Fruit fly (Drosophila melanogaster) whole organism, embryonic: ENCODE results near the gene PIG-Q.

Source experiments
- Awh ChIP-seq: fragments of 200-800 bp; sonication (Bioruptor generic); IDR thresholded peaks from 2 replicates; pipeline ENCODE4, ENCODE4 v1.3.6; 2022; ENCODE audit warnings: missing biosample characterization, missing genetic modification characterization
- BEAF-32 ChIP-seq: fragments of 200-800 bp; sonication (Bioruptor generic); optimal IDR thresholded peaks from 3 replicates; lab custom pipeline; 2017; ENCODE audit warnings: missing biosample characterization, missing genetic modification characterization, mild to moderate bottlenecking, moderate library complexity, missing genetic modification reagents
- CG10959 ChIP-seq: fragments of 200-800 bp; sonication (Bioruptor generic); IDR thresholded peaks from 2 replicates; pipeline ENCODE4 v1.3.6; 2022; ENCODE audit warnings: missing biosample characterization, missing genetic modification characterization
- CG10979 ChIP-seq: fragments of 200-800 bp; sonication (Bioruptor generic); optimal IDR thresholded peaks from 2 replicates; lab custom pipeline; 2018; ENCODE audit warnings: missing biosample characterization, mild to moderate bottlenecking, missing genetic modification characterization, moderate library complexity
- CG11504 ChIP-seq: fragments of 200-800 bp; sonication (Bioruptor generic); optimal IDR thresholded peaks from 3 replicates; lab custom pipeline; 2019; ENCODE audit warnings: missing biosample characterization, mild to moderate bottlenecking, missing genetic modification characterization, moderate library complexity
- CG14860 ChIP-seq: fragments of 200-800 bp; sonication (Bioruptor generic); IDR thresholded peaks from 3 replicates; pipeline ENCODE4 v1.3.6; 2022; ENCODE audit warnings: missing biosample characterization, missing genetic modification characterization; ENCODE audit not compliant: partially characterized antibody
- CG1647 ChIP-seq: fragments of 200-800 bp; sonication (Bioruptor generic); optimal IDR thresholded peaks from 3 replicates; lab custom pipeline; 2016; ENCODE audit warnings: missing biosample characterization, missing genetic modification characterization
- CG17359 ChIP-seq: fragments of 200-800 bp; sonication (Bioruptor generic); optimal IDR thresholded peaks from 3 replicates; lab custom pipeline; 2018; ENCODE audit warnings: missing biosample characterization, mild to moderate bottlenecking, missing genetic modification characterization, moderate library complexity
- CG2120 ChIP-seq: fragments of 200-800 bp; sonication (Bioruptor generic); optimal IDR thresholded peaks from 3 replicates; lab custom pipeline; 2016; ENCODE audit warnings: missing biosample characterization, missing genetic modification characterization
- CG2678 ChIP-seq: fragments of 200-800 bp; sonication (Bioruptor generic); optimal IDR thresholded peaks from 3 replicates; lab custom pipeline; 2019; ENCODE audit warnings: missing biosample characterization, mild to moderate bottlenecking, missing genetic modification characterization, moderate library complexity
- CG3995 ChIP-seq: fragments of 200-800 bp; sonication (Bioruptor generic); optimal IDR thresholded peaks from 3 replicates; lab custom pipeline; 2016; ENCODE audit warnings: missing biosample characterization, missing genetic modification characterization
- CG4282 ChIP-seq: fragments of 200-800 bp; sonication (Bioruptor generic); optimal IDR thresholded peaks from 2 replicates; lab custom pipeline; 2016; ENCODE audit warnings: missing biosample characterization, missing genetic modification characterization
- CG6683 ChIP-seq: fragments of 200-800 bp; sonication (Bioruptor generic); optimal IDR thresholded peaks from 2 replicates; lab custom pipeline; 2017; ENCODE audit warnings: missing biosample characterization, mild to moderate bottlenecking, missing genetic modification characterization, missing genetic modification reagents
- CG6765 ChIP-seq: fragments of 200-800 bp; sonication (Bioruptor generic); optimal IDR thresholded peaks from 3 replicates; lab custom pipeline; 2017; ENCODE audit warnings: missing biosample characterization, mild to moderate bottlenecking, missing genetic modification characterization
- CG7357 ChIP-seq: fragments of 200-800 bp; sonication (Bioruptor generic); IDR thresholded peaks from 3 replicates; pipeline ENCODE4 v1.3.6; 2022; ENCODE audit warnings: missing biosample characterization, missing genetic modification characterization
- CG7372 ChIP-seq: fragments of 200-800 bp; sonication (Bioruptor generic); IDR thresholded peaks from 2 replicates; pipeline ENCODE4 v1.3.6; 2022; ENCODE audit warnings: missing biosample characterization, missing genetic modification characterization
- CG8765 ChIP-seq: fragments of 200-800 bp; sonication (Bioruptor generic); IDR thresholded peaks from 2 replicates; pipeline ENCODE4 v1.3.6; 2022; ENCODE audit warnings: missing biosample characterization, missing genetic modification characterization
- CG9727 ChIP-seq: fragments of 200-800 bp; sonication (Bioruptor generic); optimal IDR thresholded peaks from 3 replicates; lab custom pipeline; 2017; ENCODE audit warnings: missing biosample characterization, mild to moderate bottlenecking, missing genetic modification characterization
- ERR ChIP-seq: fragments of 200-800 bp; sonication (Bioruptor generic); optimal IDR thresholded peaks from 2 replicates; lab custom pipeline; 2016; ENCODE audit warnings: missing biosample characterization, missing genetic modification characterization
- HHEX ChIP-seq: fragments of 200-800 bp; sonication (Bioruptor generic); optimal IDR thresholded peaks from 3 replicates; lab custom pipeline; 2017; ENCODE audit warnings: missing biosample characterization, mild to moderate bottlenecking, missing genetic modification characterization, missing genetic modification reagents
- HLHmδ ChIP-seq: fragments of 200-800 bp; sonication (Bioruptor generic); optimal IDR thresholded peaks from 2 replicates; lab custom pipeline; 2018; ENCODE audit warnings: missing biosample characterization, mild to moderate bottlenecking, missing genetic modification characterization, moderate library complexity
- Hand ChIP-seq: fragments of 200-800 bp; sonication (Bioruptor generic); optimal IDR thresholded peaks from 2 replicates; lab custom pipeline; 2017; ENCODE audit warnings: mild to moderate bottlenecking, missing biosample characterization, missing genetic modification reagents, missing genetic modification characterization
- Hr51 ChIP-seq, 2 experiments: fragments of 200-800 bp; sonication (Bioruptor generic); optimal IDR thresholded peaks; 2 replicates in 1 of 2; 3 replicates in 1 of 2; lab custom pipeline; 2016 to 2018; ENCODE audit warnings: missing biosample characterization in 2 of 2, missing genetic modification characterization in 2 of 2, mild to moderate bottlenecking in 1 of 2, moderate library complexity in 1 of 2
- Jarid2 ChIP-seq: fragments of 200-800 bp; sonication (Bioruptor generic); optimal IDR thresholded peaks from 3 replicates; lab custom pipeline; 2017; ENCODE audit warnings: mild to moderate bottlenecking, missing biosample characterization, missing genetic modification reagents, missing genetic modification characterization
- Mes4 ChIP-seq: fragments of 200-800 bp; sonication (Bioruptor generic); optimal IDR thresholded peaks from 2 replicates; lab custom pipeline; 2016; ENCODE audit warnings: missing biosample characterization, missing genetic modification characterization
- NC2β ChIP-seq: fragments of 200-800 bp; sonication (Bioruptor generic); optimal IDR thresholded peaks from 2 replicates; lab custom pipeline; 2016; ENCODE audit warnings: missing biosample characterization, missing genetic modification characterization
- PHDP ChIP-seq: fragments of 200-800 bp; sonication (Bioruptor generic); optimal IDR thresholded peaks from 3 replicates; lab custom pipeline; 2018; ENCODE audit warnings: missing biosample characterization, mild to moderate bottlenecking, missing genetic modification characterization, moderate library complexity
- Side ChIP-seq: fragments of 200-800 bp; sonication (Bioruptor generic); optimal IDR thresholded peaks from 2 replicates; lab custom pipeline; 2016; ENCODE audit warnings: missing biosample characterization, missing genetic modification characterization
- Six4 ChIP-seq: fragments of 200-800 bp; sonication (Bioruptor generic); optimal IDR thresholded peaks from 2 replicates; lab custom pipeline; 2016; ENCODE audit warnings: missing biosample characterization, missing genetic modification characterization
- Ssrp ChIP-seq: fragments of 200-800 bp; sonication (Bioruptor generic); optimal IDR thresholded peaks from 2 replicates; lab custom pipeline; 2018; ENCODE audit warnings: missing biosample characterization, mild to moderate bottlenecking, missing genetic modification characterization, moderate library complexity
- Trl ChIP-seq, 3 experiments: fragments of >200 bp in 2 of 3; fragments of 200-800 bp in 1 of 3; sonication (Bioruptor generic) in 1 of 3; optimal IDR thresholded peaks; 2 replicates in 1 of 3; 3 replicates in 2 of 3; lab custom pipeline; 2016 to 2017; ENCODE audit warnings: missing biosample characterization in 1 of 3, missing genetic modification characterization in 1 of 3
- Xrp1 ChIP-seq: fragments of 200-800 bp; sonication (Bioruptor generic); IDR thresholded peaks from 2 replicates; pipeline ENCODE4 v1.3.6; 2022; ENCODE audit warnings: missing biosample characterization, missing genetic modification characterization
- ab ChIP-seq: fragments of 200-800 bp; sonication (Bioruptor generic); optimal IDR thresholded peaks from 2 replicates; lab custom pipeline; 2016; ENCODE audit warnings: missing biosample characterization, missing genetic modification characterization
- al ChIP-seq: fragments of 200-800 bp; sonication (Bioruptor generic); IDR thresholded peaks from 2 replicates; pipeline ENCODE4 v1.3.6; 2022; ENCODE audit warnings: missing biosample characterization, missing genetic modification characterization
- eyg ChIP-seq: fragments of 200-800 bp; sonication (Bioruptor generic); optimal IDR thresholded peaks from 3 replicates; lab custom pipeline; 2016; ENCODE audit warnings: missing biosample characterization, missing genetic modification characterization
- hbn ChIP-seq: fragments of 200-800 bp; sonication (Bioruptor generic); IDR thresholded peaks from 2 replicates; pipeline ENCODE4 v1.3.6; 2022; ENCODE audit warnings: missing biosample characterization, missing genetic modification characterization; ENCODE audit not compliant: partially characterized antibody
- hth ChIP-seq: fragments of >200 bp; optimal IDR thresholded peaks from 2 replicates; lab custom pipeline; 2017; ENCODE audit warnings: inconsistent platforms
- ind ChIP-seq: fragments of 200-800 bp; sonication (Bioruptor generic); optimal IDR thresholded peaks from 3 replicates; lab custom pipeline; 2016; ENCODE audit warnings: missing biosample characterization, missing genetic modification characterization
- insv ChIP-seq, 2 experiments: fragments of 200-800 bp; sonication (Bioruptor generic); optimal IDR thresholded peaks; 3 replicates each; lab custom pipeline; 2016 to 2018; ENCODE audit warnings: missing biosample characterization in 2 of 2, missing genetic modification characterization in 2 of 2
- pho ChIP-seq: fragments of 200-800 bp; sonication (Bioruptor generic); optimal IDR thresholded peaks from 2 replicates; lab custom pipeline; 2016; ENCODE audit warnings: missing biosample characterization, missing genetic modification characterization
- prd ChIP-seq, 3 experiments: fragments of >200 bp in 2 of 3; fragments of 200-800 bp in 1 of 3; sonication (Bioruptor generic) in 1 of 3; optimal IDR thresholded peaks in 2 of 3; IDR thresholded peaks in 1 of 3; 2 replicates in 2 of 3; 3 replicates in 1 of 3; pipeline versions ENCODE4 v1.3.6 to Lab custom; 2017 to 2022; ENCODE audit warnings: missing biosample characterization in 1 of 3, missing genetic modification characterization in 1 of 3
- pros ChIP-seq: fragments of 200-800 bp; sonication (Bioruptor generic); optimal IDR thresholded peaks from 3 replicates; lab custom pipeline; 2019; ENCODE audit warnings: missing biosample characterization, mild to moderate bottlenecking, missing genetic modification characterization, moderate library complexity
- psq ChIP-seq: fragments of 200-800 bp; sonication (Bioruptor generic); optimal IDR thresholded peaks from 2 replicates; lab custom pipeline; 2017; ENCODE audit warnings: missing biosample characterization, missing genetic modification characterization
- salm ChIP-seq: fragments of 200-800 bp; sonication (Bioruptor generic); optimal IDR thresholded peaks from 2 replicates; lab custom pipeline; 2018; ENCODE audit warnings: missing biosample characterization, mild to moderate bottlenecking, missing genetic modification characterization
- sc ChIP-seq, 3 experiments: fragments of >200 bp in 2 of 3; fragments of 200-800 bp in 1 of 3; sonication (Bioruptor generic) in 1 of 3; optimal IDR thresholded peaks; 2 replicates in 2 of 3; 3 replicates in 1 of 3; lab custom pipeline; 2017; ENCODE audit warnings: mild to moderate bottlenecking in 1 of 3, missing biosample characterization in 1 of 3, missing genetic modification characterization in 1 of 3, missing genetic modification reagents in 1 of 3
- sd ChIP-seq: fragments of 200-800 bp; sonication (Bioruptor generic); optimal IDR thresholded peaks from 3 replicates; lab custom pipeline; 2018; ENCODE audit warnings: missing biosample characterization, mild to moderate bottlenecking, missing genetic modification characterization, moderate library complexity
- slp2 ChIP-seq: fragments of 200-800 bp; sonication (Bioruptor generic); optimal IDR thresholded peaks from 2 replicates; lab custom pipeline; 2016; ENCODE audit warnings: missing biosample characterization, missing genetic modification characterization
- sqz ChIP-seq: fragments of 200-800 bp; sonication (Bioruptor generic); optimal IDR thresholded peaks from 3 replicates; lab custom pipeline; 2018; ENCODE audit warnings: missing biosample characterization, mild to moderate bottlenecking, missing genetic modification characterization

Gene PIG-Q

DNA sequence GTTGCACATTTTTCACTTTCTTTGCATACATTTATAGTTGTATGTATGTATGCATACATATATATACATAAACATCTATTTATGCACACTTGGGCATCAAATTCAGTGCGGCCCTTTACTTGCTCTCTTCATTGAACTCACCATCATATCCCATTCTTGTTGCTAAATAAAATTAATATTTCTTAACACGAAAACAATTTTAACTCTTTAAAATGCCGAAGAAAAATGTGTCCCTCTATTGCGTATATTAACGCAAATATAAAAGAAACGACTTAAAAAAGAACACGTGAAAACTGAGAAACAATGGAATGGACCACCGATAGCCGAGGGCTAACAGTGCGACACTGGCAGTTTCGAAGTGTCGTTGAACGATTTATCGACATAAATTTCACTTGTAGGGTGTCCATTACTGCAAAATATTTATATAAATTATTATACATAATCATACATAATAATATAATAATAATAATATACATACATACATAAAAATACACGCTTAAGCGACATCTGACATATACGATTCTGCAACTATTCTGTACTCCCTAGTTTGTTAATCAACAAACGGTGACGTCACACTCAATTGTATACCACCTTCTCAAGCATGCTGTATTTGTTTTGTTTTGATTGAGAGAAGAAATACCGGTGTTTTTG is at the start of gene PIG-Q, which contains the start of gene U2af50:
PIG-Q (plus strand) TSS at position 474 of the 651 bp plus-strand sequence.
U2af50 (minus strand) TSS at position 370 of the 651 bp plus-strand sequence.
- TF ChIP-seq Mes4 (GFP tag; lab: Kevin White, UChicago): peak; percentile 16
- peak; percentile 18 for TF ChIP-seq pros (GFP tag; lab: Kevin White, UChicago)
- no peak for TF ChIP-seq Jarid2 (GFP tag; lab: Kevin White, UChicago)
- peak; percentile 91 for TF ChIP-seq HHEX (GFP tag; lab: Kevin White, UChicago)
- peak; percentile 79 for TF ChIP-seq CG2120 (GFP tag; lab: Kevin White, UChicago)
- TF ChIP-seq slp2 (GFP tag; lab: Kevin White, UChicago): peak; percentile 47
- no peak for TF ChIP-seq prd (optimal IDR thresholded peaks at IDR 0.05; lab: Kevin White, UChicago)
- peak; percentile 96 for TF ChIP-seq prd (GFP tag; IDR thresholded peaks at IDR 0.05; lab: Robert Waterston, UW)
- TF ChIP-seq Trl (optimal IDR thresholded peaks at IDR 0.05; lab: Kevin White, UChicago): no peak
- TF ChIP-seq Trl (GFP tag; optimal IDR thresholded peaks at IDR 0.05; lab: Kevin White, UChicago): peak; percentile 51
- peak; percentile 23 for TF ChIP-seq Side (GFP tag; lab: Kevin White, UChicago)
- peak; percentile 87 for TF ChIP-seq CG10959 (GFP tag; lab: Robert Waterston, UW)
- TF ChIP-seq sd (tag; lab: Kevin White, UChicago): peak; percentile 87
- TF ChIP-seq CG6765 (GFP tag; lab: Kevin White, UChicago): peak; percentile 83
- peak; percentile 93 for TF ChIP-seq ind (GFP tag; lab: Kevin White, UChicago)
- peak; percentile 91 for TF ChIP-seq CG7372
- no peak for TF ChIP-seq CG14860 (GFP tag; lab: Robert Waterston, UW)
- TF ChIP-seq HLHmδ (GFP tag; lab: Kevin White, UChicago): no peak
- peak; percentile 95 for TF ChIP-seq Xrp1 (GFP tag; lab: Robert Waterston, UW)
- peak; percentile 93 for TF ChIP-seq CG9727
- peak; percentile 63 for TF ChIP-seq BEAF-32
- TF ChIP-seq CG2678 (tag; lab: Kevin White, UChicago): peak; percentile 95
- TF ChIP-seq Hand (GFP tag; lab: Kevin White, UChicago): peak; percentile 81
- TF ChIP-seq CG3995 (GFP tag; lab: Kevin White, UChicago): peak; percentile 14
- no peak for TF ChIP-seq hbn (GFP tag; lab: Robert Waterston, UW)
- peak; percentile 54 for TF ChIP-seq pho
- peak; percentile 89 for TF ChIP-seq Six4 (GFP tag; lab: Kevin White, UChicago)
- TF ChIP-seq CG7357 (GFP tag; lab: Robert Waterston, UW): peak; percentile 85
- no peak for TF ChIP-seq ERR
- TF ChIP-seq salm (tag; lab: Kevin White, UChicago): peak; percentile 90
- peak; percentile 95 for TF ChIP-seq PHDP (tag; lab: Kevin White, UChicago)
- TF ChIP-seq hth (lab: Kevin White, UChicago): no peak
- TF ChIP-seq Ssrp (tag; lab: Kevin White, UChicago): peak; percentile 94
- TF ChIP-seq NC2β (GFP tag; lab: Kevin White, UChicago): peak; percentile 36
- TF ChIP-seq eyg (GFP tag; lab: Kevin White, UChicago): peak; percentile 16
- TF ChIP-seq Awh (GFP tag; lab: Robert Waterston, UW): no peak; the same call in 1 of the 2 replicates
- TF ChIP-seq CG6683 (GFP tag; lab: Kevin White, UChicago): peak; percentile 74
- peak; percentile 45 to 94 for TF ChIP-seq Hr51 (GFP tag; optimal IDR thresholded peaks at IDR 0.05; lab: Kevin White, UChicago)
- peak; percentile 91; the same call in 1 of the 2 replicates for TF ChIP-seq al (GFP tag; lab: Robert Waterston, UW)
- TF ChIP-seq CG4282 (GFP tag; lab: Kevin White, UChicago): no peak
- TF ChIP-seq CG10979 (tag; lab: Kevin White, UChicago): peak; percentile 92
- TF ChIP-seq sc (optimal IDR thresholded peaks at IDR 0.05; lab: Kevin White, UChicago): no peak
- TF ChIP-seq sc (GFP tag; optimal IDR thresholded peaks at IDR 0.05; lab: Kevin White, UChicago): peak; percentile 88
- TF ChIP-seq CG1647 (GFP tag; lab: Kevin White, UChicago): peak; percentile 43
- peak; percentile 93 for TF ChIP-seq CG17359 (tag; lab: Kevin White, UChicago)
- peak in 1 of 2 experiments; percentile 63 for TF ChIP-seq insv (GFP tag; optimal IDR thresholded peaks at IDR 0.05; lab: Kevin White, UChicago)
- peak; percentile 78 for TF ChIP-seq psq (GFP tag; lab: Kevin White, UChicago)
- peak; percentile 66 for TF ChIP-seq ab
- peak; percentile 93 for TF ChIP-seq CG11504 (tag; lab: Kevin White, UChicago)
- peak; percentile 79 for TF ChIP-seq sqz (GFP tag; lab: Kevin White, UChicago)
- peak; percentile 81 for TF ChIP-seq CG8765
